Worm (Caenorhabditis elegans) whole organism, L2 larva: ENCODE data around the gene C07G1.6.

Source experiments
- ama-1 ChIP-seq: fragments of 150-350 bp; optimal IDR thresholded peaks from 2 replicates; lab custom pipeline; 2018; ENCODE audit warnings: inconsistent platforms
- blmp-1 ChIP-seq: sonication (generic microtip); optimal IDR thresholded peaks from 2 replicates; lab custom pipeline; 2017; ENCODE audit warnings: missing genetic modification characterization, mild to moderate bottlenecking, missing compliant biosample characterization, antibody characterized with exemption, moderate library complexity; ENCODE audit not compliant: insufficient read depth
- mab-5 ChIP-seq: fragments of 150-350 bp; optimal IDR thresholded peaks from 2 replicates; lab custom pipeline; 2014; ENCODE audit warnings: missing biosample characterization, missing genetic modification characterization
- nhr-11 ChIP-seq: fragments of 150-350 bp; optimal IDR thresholded peaks from 2 replicates; lab custom pipeline; 2014; ENCODE audit warnings: missing biosample characterization, missing genetic modification characterization
- nhr-12 ChIP-seq: fragments of 150-350 bp; optimal IDR thresholded peaks from 2 replicates; lab custom pipeline; 2014; ENCODE audit warnings: missing biosample characterization, missing genetic modification characterization
- nhr-237 ChIP-seq: fragments of 150-350 bp; optimal IDR thresholded peaks from 2 replicates; lab custom pipeline; 2014; ENCODE audit warnings: missing biosample characterization, missing genetic modification characterization
- sem-4 ChIP-seq: fragments of 150-350 bp; optimal IDR thresholded peaks from 2 replicates; lab custom pipeline; 2014; ENCODE audit warnings: missing biosample characterization, missing genetic modification reagents, missing genetic modification characterization
- snpc-4 ChIP-seq: fragments of 150-350 bp; optimal IDR thresholded peaks from 2 replicates; lab custom pipeline; 2014; ENCODE audit warnings: missing biosample characterization, missing genetic modification characterization
- unc-62 ChIP-seq: fragments of 150-350 bp; optimal IDR thresholded peaks from 2 replicates; lab custom pipeline; 2014; ENCODE audit warnings: missing biosample characterization, missing genetic modification reagents, missing genetic modification characterization

ce11 chrIV:8171376-8171775 lies 38.8 kb downstream of the C07G1.6 start:
- TF ChIP-seq ama-1 (lab: Kevin White, UChicago) (no peak), blmp-1 (tag; lab: Kevin White, UChicago) (no peak), unc-62 (no peak), nhr-12 (tag; lab: Kevin White, UChicago) (no peak), snpc-4 (tag; lab: Kevin White, UChicago) (no peak), sem-4 (tag; lab: Kevin White, UChicago) (no peak), nhr-11 (no peak), mab-5 (no peak), nhr-237 (no peak)
